Comparison of ENCODE assay signal across 1 worm cellular context in the genomic region with DNA sequence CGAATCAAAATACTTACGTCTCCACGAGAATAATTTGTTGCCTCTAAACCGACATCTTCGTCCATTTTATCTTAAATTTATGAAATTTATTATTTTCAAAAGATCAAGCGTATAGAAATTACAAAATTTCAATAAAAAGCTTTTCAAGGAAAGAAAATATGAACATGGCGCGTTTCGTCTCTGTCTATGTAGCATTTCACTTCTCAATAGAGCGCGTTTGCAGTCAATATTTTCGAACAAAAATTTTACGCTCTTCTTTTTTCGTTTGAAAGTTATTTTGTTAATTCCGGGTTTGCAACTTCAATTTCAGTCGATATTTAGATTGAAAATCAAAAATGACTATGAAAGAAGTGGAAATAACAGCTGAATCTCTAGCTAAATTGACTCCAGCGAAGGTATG.
TF ChIP-seq lines count a peak whose summit lies in the region.

A gene (minus strand): TSS at position 70 of the 400 bp plus-strand sequence.
A gene (plus strand): TSS at position 206 of the 400 bp plus-strand sequence.

TF ChIP-seq in whole organism, L1 larva, 84 proteins besides CTCF, POLR2A, EP300 and RAD21 (continued from another document):
- TF ChIP-seq mdl-1 (tag; optimal IDR thresholded peaks at IDR 0.05; lab: Kevin White, UChicago) (no peak), tbx-2 (tag; optimal IDR thresholded peaks at IDR 0.05; lab: Kevin White, UChicago) (no peak), pag-3 (tag; optimal IDR thresholded peaks at IDR 0.05; lab: Kevin White, UChicago; ENCODE audit: borderline replicate concordance, insufficient read depth) (no peak), lsy-2 (tag; optimal IDR thresholded peaks at IDR 0.05; lab: Kevin White, UChicago) (peak; percentile 47 to 73), lin-35 (GFP tag; optimal IDR thresholded peaks at IDR 0.05; lab: Kevin White, UChicago) (peak; percentile 41 to 79), blmp-1 (tag; optimal IDR thresholded peaks at IDR 0.05; lab: Kevin White, UChicago) (peak; percentile 63), lin-15B (tag; optimal IDR thresholded peaks at IDR 0.05; lab: Kevin White, UChicago) (peak; percentile 39), snpc-4 (tag; optimal IDR thresholded peaks at IDR 0.05; lab: Kevin White, UChicago) (no peak), nhr-84 (tag; optimal IDR thresholded peaks at IDR 0.05; lab: Kevin White, UChicago) (no peak), fkh-8 (tag; optimal IDR thresholded peaks at IDR 0.05; lab: Kevin White, UChicago) (no peak), aly-2 (tag; optimal IDR thresholded peaks at IDR 0.05; lab: Kevin White, UChicago) (no peak), mep-1 (tag; optimal IDR thresholded peaks at IDR 0.05; lab: Kevin White, UChicago) (peak; percentile 48), elt-2 (tag; optimal IDR thresholded peaks at IDR 0.05; lab: Kevin White, UChicago) (no peak), nhr-47 (tag; optimal IDR thresholded peaks at IDR 0.05; lab: Kevin White, UChicago) (peak; percentile 14), xbp-1 (tag; optimal IDR thresholded peaks at IDR 0.05; lab: Kevin White, UChicago) (peak; percentile 21), zip-4 (GFP tag; optimal IDR thresholded peaks at IDR 0.05; lab: Kevin White, UChicago) (no peak), grh-1 (GFP tag; IDR thresholded peaks at IDR 0.05; lab: Robert Waterston, UW) (no peak), ztf-4 (tag; optimal IDR thresholded peaks at IDR 0.05; lab: Kevin White, UChicago) (no peak), ceh-63 (GFP tag; optimal IDR thresholded peaks at IDR 0.05; lab: Kevin White, UChicago) (no peak), jun-1 (tag; optimal IDR thresholded peaks at IDR 0.05; lab: Kevin White, UChicago) (no peak), tlp-1 (tag; optimal IDR thresholded peaks at IDR 0.05; lab: Kevin White, UChicago) (no peak), snu-23 (GFP tag; optimal IDR thresholded peaks at IDR 0.05; lab: Kevin White, UChicago) (peak; percentile 29), irx-1 (tag; optimal IDR thresholded peaks at IDR 0.05; lab: Kevin White, UChicago) (no peak), dsc-1 (tag; optimal IDR thresholded peaks at IDR 0.05; lab: Kevin White, UChicago) (no peak), ztf-11 (tag; optimal IDR thresholded peaks at IDR 0.05; lab: Kevin White, UChicago) (no peak), egl-13 (tag; optimal IDR thresholded peaks at IDR 0.05; lab: Kevin White, UChicago) (no peak), vab-15 (tag; optimal IDR thresholded peaks at IDR 0.05; lab: Kevin White, UChicago) (no peak), egl-27 (tag; optimal IDR thresholded peaks at IDR 0.05; lab: Kevin White, UChicago) (no peak)
TF ChIP-seq in whole organism, L1 larva: peak in this region for 17.
